1 fruit fly cellular context compared by ENCODE assay signal in genomic region chr3R:29717519-29717918, dm6.
TF ChIP-seq lines count a peak whose summit lies in the region.

No protein-coding gene starts in this region.

TF ChIP-seq in whole organism, embryonic, 481 proteins besides CTCF, POLR2A, EP300 and RAD21 (continued from another document and continues in another):
- TF ChIP-seq CG9727 (GFP tag; optimal IDR thresholded peaks at IDR 0.05; lab: Kevin White, UChicago) (no peak), cg (GFP tag; optimal IDR thresholded peaks at IDR 0.05; lab: Kevin White, UChicago) (no peak), CG34376 (GFP tag; optimal IDR thresholded peaks at IDR 0.05; lab: Kevin White, UChicago) (no peak), zfh1 (GFP tag; IDR thresholded peaks at IDR 0.05; lab: Robert Waterston, UW) (peak; percentile 52; the same call in 1 of the 3 replicates), Blimp-1 (GFP tag; optimal IDR thresholded peaks at IDR 0.05; lab: Kevin White, UChicago) (peak; percentile 43), Lhr (GFP tag; optimal IDR thresholded peaks at IDR 0.05; lab: Kevin White, UChicago) (no peak), pb (GFP tag; optimal IDR thresholded peaks at IDR 0.05; lab: Kevin White, UChicago) (no peak), NfI (GFP tag; optimal IDR thresholded peaks at IDR 0.05; lab: Kevin White, UChicago) (no peak), esg (GFP tag; conservative IDR thresholded peaks at IDR 0.05; lab: Robert Waterston, UW) (peak; percentile 43), disco-r (GFP tag; optimal IDR thresholded peaks at IDR 0.05; lab: Kevin White, UChicago) (no peak), CG11504 (tag; optimal IDR thresholded peaks at IDR 0.05; lab: Kevin White, UChicago) (peak; percentile 55), dm (GFP tag; optimal IDR thresholded peaks at IDR 0.05; lab: Kevin White, UChicago) (no peak), CG15479 (GFP tag; optimal IDR thresholded peaks at IDR 0.05; lab: Kevin White, UChicago) (no peak), CG4424 (GFP tag; optimal IDR thresholded peaks at IDR 0.05; lab: Kevin White, UChicago) (no peak), Dfd (GFP tag; optimal IDR thresholded peaks at IDR 0.05; lab: Kevin White, UChicago) (no peak), grn (GFP tag; optimal IDR thresholded peaks at IDR 0.05; lab: Kevin White, UChicago) (no peak), CG14667 (GFP tag; IDR thresholded peaks at IDR 0.05; lab: Robert Waterston, UW) (0 out of 2 replicates have a peak, but pooled peaks have one; percentile 39), Rfx (GFP tag; IDR thresholded peaks at IDR 0.05; lab: Robert Waterston, UW) (no peak), CG2875 (GFP tag; optimal IDR thresholded peaks at IDR 0.05; lab: Kevin White, UChicago) (no peak), D19B (GFP tag; optimal IDR thresholded peaks at IDR 0.05; lab: Kevin White, UChicago) (no peak), Hr3 (GFP tag; optimal IDR thresholded peaks at IDR 0.05; lab: Kevin White, UChicago) (no peak), CG10565 (GFP tag; optimal IDR thresholded peaks at IDR 0.05; lab: Kevin White, UChicago) (no peak), Mrtf (GFP tag; IDR thresholded peaks at IDR 0.05; lab: Robert Waterston, UW) (no peak), HmgD (GFP tag; optimal IDR thresholded peaks at IDR 0.05; lab: Kevin White, UChicago) (no peak), wor (GFP tag; IDR thresholded peaks at IDR 0.05; lab: Robert Waterston, UW) (no peak), CG15696 (tag; optimal IDR thresholded peaks at IDR 0.05; lab: Kevin White, UChicago) (no peak), salm (tag; optimal IDR thresholded peaks at IDR 0.05; lab: Kevin White, UChicago) (peak; percentile 32), tgo (GFP tag; IDR thresholded peaks at IDR 0.05; lab: Robert Waterston, UW) (no peak), CG11398 (GFP tag; optimal IDR thresholded peaks at IDR 0.05; lab: Kevin White, UChicago) (no peak), Abd-B (GFP tag; optimal IDR thresholded peaks at IDR 0.05; lab: Kevin White, UChicago) (no peak), phol (tag; optimal IDR thresholded peaks at IDR 0.05; lab: Kevin White, UChicago) (peak; percentile 50), ERR (GFP tag; optimal IDR thresholded peaks at IDR 0.05; lab: Kevin White, UChicago) (no peak), CG7987 (GFP tag; optimal IDR thresholded peaks at IDR 0.05; lab: Kevin White, UChicago) (no peak), HLH3B (GFP tag; IDR thresholded peaks at IDR 0.05; lab: Robert Waterston, UW) (peak; percentile 43), wek (GFP tag; optimal IDR thresholded peaks at IDR 0.05; lab: Kevin White, UChicago) (no peak), CG14441 (GFP tag; IDR thresholded peaks at IDR 0.05; lab: Robert Waterston, UW) (no peak), bcd (GFP tag; optimal IDR thresholded peaks at IDR 0.05; lab: Kevin White, UChicago) (no peak), CG10979 (tag; optimal IDR thresholded peaks at IDR 0.05; lab: Kevin White, UChicago) (no peak), zen2 (GFP tag; IDR thresholded peaks at IDR 0.05; lab: Robert Waterston, UW; ENCODE audit: partially characterized antibody) (no peak), sc (optimal IDR thresholded peaks at IDR 0.05; lab: Kevin White, UChicago) (no peak), sc (GFP tag; optimal IDR thresholded peaks at IDR 0.05; lab: Kevin White, UChicago) (no peak), CG8388 (GFP tag; optimal IDR thresholded peaks at IDR 0.05; lab: Kevin White, UChicago) (peak; percentile 53), maf-S (GFP tag; optimal IDR thresholded peaks at IDR 0.05; lab: Kevin White, UChicago) (peak; percentile 4), Fer2 (tag; optimal IDR thresholded peaks at IDR 0.05; lab: Kevin White, UChicago) (no peak), Dad (GFP tag; optimal IDR thresholded peaks at IDR 0.05; lab: Kevin White, UChicago) (no peak), Dip2 (GFP tag; IDR thresholded peaks at IDR 0.05; lab: Robert Waterston, UW) (no peak), hkb (optimal IDR thresholded peaks at IDR 0.05; lab: Kevin White, UChicago) (no peak), hkb (GFP tag; IDR thresholded peaks at IDR 0.05; lab: Robert Waterston, UW) (peak; percentile 35; the same call in 1 of the 2 replicates), E2f1 (GFP tag; IDR thresholded peaks at IDR 0.05; lab: Robert Waterston, UW) (0 out of 2 replicates have a peak, but pooled peaks have one; percentile 15), H15 (GFP tag; IDR thresholded peaks at IDR 0.05; lab: Robert Waterston, UW) (0 out of 3 replicates have a peak, but pooled peaks have one; percentile 16), schlank (tag; optimal IDR thresholded peaks at IDR 0.05; lab: Kevin White, UChicago) (no peak), rib (GFP tag; IDR thresholded peaks at IDR 0.05; lab: Robert Waterston, UW) (no peak), h (optimal IDR thresholded peaks at IDR 0.05; lab: Kevin White, UChicago) (no peak), CG13775 (GFP tag; optimal IDR thresholded peaks at IDR 0.05; lab: Kevin White, UChicago) (no peak), CG12299 (tag; optimal IDR thresholded peaks at IDR 0.05; lab: Kevin White, UChicago) (no peak), amos (GFP tag; IDR thresholded peaks at IDR 0.05; lab: Robert Waterston, UW; ENCODE audit: partially characterized antibody) (no peak), B-H1 (GFP tag; IDR thresholded peaks at IDR 0.05; lab: Robert Waterston, UW) (no peak), CG33557 (GFP tag; optimal IDR thresholded peaks at IDR 0.05; lab: Kevin White, UChicago) (no peak), CG17361 (GFP tag; IDR thresholded peaks at IDR 0.05; lab: Robert Waterston, UW) (0 out of 3 replicates have a peak, but pooled peaks have one; percentile 16), CG1024 (GFP tag; IDR thresholded peaks at IDR 0.05; lab: Robert Waterston, UW) (peak; percentile 41; the same call in 1 of the 2 replicates), Chrac-16 (GFP tag; optimal IDR thresholded peaks at IDR 0.05; lab: Kevin White, UChicago) (no peak), Drgx (GFP tag; IDR thresholded peaks at IDR 0.05; lab: Robert Waterston, UW) (no peak; the same call in 1 of the 2 replicates), CG11723 (GFP tag; optimal IDR thresholded peaks at IDR 0.05; lab: Kevin White, UChicago) (no peak), CG17802 (tag; optimal IDR thresholded peaks at IDR 0.05; lab: Kevin White, UChicago) (no peak), Dip3 (GFP tag; optimal IDR thresholded peaks at IDR 0.05; lab: Kevin White, UChicago) (no peak), CG2129 (GFP tag; IDR thresholded peaks at IDR 0.05; lab: Robert Waterston, UW; ENCODE audit: partially characterized antibody) (no peak), CG18599 (GFP tag; optimal IDR thresholded peaks at IDR 0.05; lab: Kevin White, UChicago) (no peak), CG31224 (GFP tag; IDR thresholded peaks at IDR 0.05; lab: Robert Waterston, UW) (no peak), CG16863 (GFP tag; optimal IDR thresholded peaks at IDR 0.05; lab: Kevin White, UChicago) (no peak), repo (GFP tag; optimal IDR thresholded peaks at IDR 0.05; lab: Kevin White, UChicago) (no peak), CG12071 (GFP tag; optimal IDR thresholded peaks at IDR 0.05; lab: Kevin White, UChicago) (no peak), tup (GFP tag; optimal IDR thresholded peaks at IDR 0.05; lab: Kevin White, UChicago) (no peak), tx (GFP tag; optimal IDR thresholded peaks at IDR 0.05; lab: Kevin White, UChicago) (no peak), D19A (tag; optimal IDR thresholded peaks at IDR 0.05; lab: Kevin White, UChicago) (no peak), Dll (GFP tag; IDR thresholded peaks at IDR 0.05; lab: Robert Waterston, UW; ENCODE audit: partially characterized antibody) (no peak), CG17829 (tag; optimal IDR thresholded peaks at IDR 0.05; lab: Kevin White, UChicago) (no peak), nau (GFP tag; optimal IDR thresholded peaks at IDR 0.05; lab: Kevin White, UChicago) (no peak), yki (optimal IDR thresholded peaks at IDR 0.05; lab: Kevin White, UChicago) (no peak), sug (tag; optimal IDR thresholded peaks at IDR 0.05; lab: Kevin White, UChicago) (no peak), CG17186 (GFP tag; optimal IDR thresholded peaks at IDR 0.05; lab: Kevin White, UChicago) (no peak), bab2 (GFP tag; optimal IDR thresholded peaks at IDR 0.05; lab: Kevin White, UChicago) (peak; percentile 31), crc (GFP tag; optimal IDR thresholded peaks at IDR 0.05; lab: Kevin White, UChicago) (no peak), CG9215 (GFP tag; IDR thresholded peaks at IDR 0.05; lab: Robert Waterston, UW) (no peak), az2 (GFP tag; optimal IDR thresholded peaks at IDR 0.05; lab: Kevin White, UChicago) (no peak), CG17359 (tag; optimal IDR thresholded peaks at IDR 0.05; lab: Kevin White, UChicago) (peak; percentile 55), CG3726 (GFP tag; IDR thresholded peaks at IDR 0.05; lab: Robert Waterston, UW) (no peak), cas (GFP tag; IDR thresholded peaks at IDR 0.05; lab: Robert Waterston, UW) (no peak), vfl (GFP tag; optimal IDR thresholded peaks at IDR 0.05; lab: Kevin White, UChicago) (no peak), CG14965 (GFP tag; optimal IDR thresholded peaks at IDR 0.05; lab: Kevin White, UChicago; ENCODE audit: borderline replicate concordance) (no peak), Sox102F (GFP tag; optimal IDR thresholded peaks at IDR 0.05; lab: Kevin White, UChicago) (peak; percentile 73), CG33213 (GFP tag; optimal IDR thresholded peaks at IDR 0.05; lab: Kevin White, UChicago) (no peak), HmgZ (tag; optimal IDR thresholded peaks at IDR 0.05; lab: Kevin White, UChicago) (no peak), mld (GFP tag; IDR thresholded peaks at IDR 0.05; lab: Robert Waterston, UW; ENCODE audit: partially characterized antibody) (no peak), CG30431 (GFP tag; optimal IDR thresholded peaks at IDR 0.05; lab: Kevin White, UChicago) (no peak), MBD-R2 (GFP tag; IDR thresholded peaks at IDR 0.05; lab: Robert Waterston, UW) (no peak), ro (GFP tag; IDR thresholded peaks at IDR 0.05; lab: Robert Waterston, UW) (no peak), slp2 (GFP tag; optimal IDR thresholded peaks at IDR 0.05; lab: Kevin White, UChicago) (no peak), ash1 (GFP tag; optimal IDR thresholded peaks at IDR 0.05; lab: Kevin White, UChicago) (no peak), CG12769 (tag; optimal IDR thresholded peaks at IDR 0.05; lab: Kevin White, UChicago) (no peak), Opbp (GFP tag; IDR thresholded peaks at IDR 0.05; lab: Robert Waterston, UW; ENCODE audit: partially characterized antibody) (no peak), zfh2 (GFP tag; optimal IDR thresholded peaks at IDR 0.05; lab: Kevin White, UChicago) (no peak), CG11456 (GFP tag; IDR thresholded peaks at IDR 0.05; lab: Robert Waterston, UW) (no peak), scrt (GFP tag; optimal IDR thresholded peaks at IDR 0.05; lab: Kevin White, UChicago) (no peak), CG6175 (GFP tag; IDR thresholded peaks at IDR 0.05; lab: Robert Waterston, UW) (no peak), CG7745 (tag; optimal IDR thresholded peaks at IDR 0.05; lab: Kevin White, UChicago) (no peak), Atf3 (GFP tag; optimal IDR thresholded peaks at IDR 0.05; lab: Kevin White, UChicago) (no peak), CG4404 (GFP tag; IDR thresholded peaks at IDR 0.05; lab: Robert Waterston, UW) (no peak), Sry-δ (GFP tag; optimal IDR thresholded peaks at IDR 0.05; lab: Kevin White, UChicago) (no peak), ato (GFP tag; IDR thresholded peaks at IDR 0.05; lab: Robert Waterston, UW; ENCODE audit: partially characterized antibody) (no peak), CG4617 (GFP tag; optimal IDR thresholded peaks at IDR 0.05; lab: Kevin White, UChicago; ENCODE audit: borderline replicate concordance) (no peak), sd (tag; optimal IDR thresholded peaks at IDR 0.05; lab: Kevin White, UChicago) (no peak), CG14710 (tag; optimal IDR thresholded peaks at IDR 0.05; lab: Kevin White, UChicago) (no peak), CG13296 (GFP tag; optimal IDR thresholded peaks at IDR 0.05; lab: Kevin White, UChicago) (no peak), CG6791 (GFP tag; IDR thresholded peaks at IDR 0.05; lab: Robert Waterston, UW; ENCODE audit: partially characterized antibody) (no peak), chn (GFP tag; optimal IDR thresholded peaks at IDR 0.05; lab: Kevin White, UChicago) (no peak), sqz (GFP tag; optimal IDR thresholded peaks at IDR 0.05; lab: Kevin White, UChicago) (no peak), CG3847 (GFP tag; IDR thresholded peaks at IDR 0.05; lab: Robert Waterston, UW) (no peak), CG1529 (GFP tag; optimal IDR thresholded peaks at IDR 0.05; lab: Kevin White, UChicago) (no peak), hth (optimal IDR thresholded peaks at IDR 0.05; lab: Kevin White, UChicago) (no peak), Awh (GFP tag; IDR thresholded peaks at IDR 0.05; lab: Robert Waterston, UW) (no peak), ind (GFP tag; optimal IDR thresholded peaks at IDR 0.05; lab: Kevin White, UChicago) (peak; percentile 36), sens (GFP tag; lab: Kevin White, UChicago) (peak; percentile 69), eve (GFP tag; optimal IDR thresholded peaks at IDR 0.05; lab: Kevin White, UChicago) (no peak), caup (GFP tag; optimal IDR thresholded peaks at IDR 0.05; lab: Kevin White, UChicago; ENCODE audit: severe bottlenecking) (no peak), CG34224 (GFP tag; IDR thresholded peaks at IDR 0.05; lab: Robert Waterston, UW; ENCODE audit: partially characterized antibody) (no peak), CG10147 (GFP tag; optimal IDR thresholded peaks at IDR 0.05; lab: Kevin White, UChicago) (no peak), CG17568 (GFP tag; optimal IDR thresholded peaks at IDR 0.05; lab: Kevin White, UChicago) (no peak), tna (GFP tag; IDR thresholded peaks at IDR 0.05; lab: Robert Waterston, UW; ENCODE audit: partially characterized antibody) (no peak), CG13894 (tag; optimal IDR thresholded peaks at IDR 0.05; lab: Kevin White, UChicago) (no peak), NFAT (GFP tag; IDR thresholded peaks at IDR 0.05; lab: Robert Waterston, UW) (no peak), CG32772 (GFP tag; IDR thresholded peaks at IDR 0.05; lab: Robert Waterston, UW) (no peak), kay (GFP tag; optimal IDR thresholded peaks at IDR 0.05; lab: Kevin White, UChicago) (no peak), Bteb2 (GFP tag; optimal IDR thresholded peaks at IDR 0.05; lab: Kevin White, UChicago) (no peak), CG6272 (GFP tag; IDR thresholded peaks at IDR 0.05; lab: Robert Waterston, UW) (no peak), aop (GFP tag; IDR thresholded peaks at IDR 0.05; lab: Robert Waterston, UW) (no peak), kah (GFP tag; optimal IDR thresholded peaks at IDR 0.05; lab: Kevin White, UChicago) (no peak), ac (GFP tag; optimal IDR thresholded peaks at IDR 0.05; lab: Kevin White, UChicago) (no peak), CG18619 (GFP tag; optimal IDR thresholded peaks at IDR 0.05; lab: Kevin White, UChicago) (no peak)
